Fruit fly (Drosophila melanogaster): ENCODE measurements around the gene HP1b.

dm6 chrX:9074040-9074439 lies 6.8 kb upstream of the HP1b start:
- no peak for TF ChIP-seq gl (tag; optimal IDR thresholded peaks at IDR 0.05)
- TF ChIP-seq CG4496 (GFP tag; IDR thresholded peaks at IDR 0.05) = no peak
- no peak for TF ChIP-seq CG34367 (tag; optimal IDR thresholded peaks at IDR 0.05)

Data from whole organism, pupa.